Worm (Caenorhabditis elegans): Measurements from ENCODE around the gene mrpl-44.

Gene mrpl-44

DNA sequence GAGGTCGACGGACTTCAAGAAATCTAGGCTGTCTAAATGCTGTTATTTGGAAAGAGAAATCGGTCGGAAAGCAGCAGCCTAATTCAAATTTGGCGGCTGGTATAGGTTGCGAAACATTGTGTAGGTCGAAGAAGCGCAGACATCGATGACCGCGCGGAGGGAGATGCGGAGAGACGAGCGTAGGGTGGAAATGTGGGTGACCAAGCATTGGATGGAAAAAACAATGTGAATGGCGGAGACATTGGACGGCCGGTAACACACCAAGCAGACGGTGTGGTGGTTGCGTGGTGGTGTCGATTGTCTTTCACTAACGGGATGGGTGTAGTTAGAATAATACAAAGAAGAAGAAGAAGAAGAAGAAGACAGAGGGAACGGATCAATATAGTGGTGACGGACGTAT, 23.3 kb upstream of the mrpl-44 start:
- TF ChIP-seq F49E8.2 (tag; optimal IDR thresholded peaks at IDR 0.05; ENCODE audit: insufficient read depth) (no peak), Y53F4B.3 (GFP tag; IDR thresholded peaks at IDR 0.05) (no peak), hmg-1.2 (GFP tag; IDR thresholded peaks at IDR 0.05) (peak; percentile 35; the same call in 1 of the 2 replicates), ztf-6 (GFP tag; IDR thresholded peaks at IDR 0.05) (no peak)

ce11 chrIII:9110914-9111313, 21.7 kb upstream of the mrpl-44 start:
- TF ChIP-seq zfh-2 (GFP tag; conservative IDR thresholded peaks at IDR 0.05): 0 out of 2 replicates have a peak, but pooled peaks have one; percentile 9
- TF ChIP-seq cebp-2 (GFP tag; IDR thresholded peaks at IDR 0.05): peak; percentile 77; the same call in 1 of the 2 replicates
- TF ChIP-seq hmg-1.2 (GFP tag; IDR thresholded peaks at IDR 0.05): peak; percentile 77
- TF ChIP-seq Y79H2A.3 (GFP tag; conservative IDR thresholded peaks at IDR 0.05): 0 out of 2 replicates have a peak, but pooled peaks have one; percentile 36
- peak; percentile 36 for TF ChIP-seq ztf-18 (tag; optimal IDR thresholded peaks at IDR 0.05)
- TF ChIP-seq madf-6 (GFP tag; IDR thresholded peaks at IDR 0.05): peak; percentile 84
- TF ChIP-seq madf-8 (GFP tag; conservative IDR thresholded peaks at IDR 0.05): peak; percentile 29; the same call in 1 of the 2 replicates
- peak; percentile 45 for TF ChIP-seq lin-54 (GFP tag; optimal IDR thresholded peaks at IDR 0.05)
- TF ChIP-seq B0019.2 (GFP tag; conservative IDR thresholded peaks at IDR 0.05): peak; percentile 23; the same call in 1 of the 2 replicates
- peak; percentile 80 for TF ChIP-seq dox-1 (GFP tag; IDR thresholded peaks at IDR 0.05)
- 0 out of 2 replicates have a peak, but pooled peaks have one; percentile 25 for TF ChIP-seq sea-2 (GFP tag; IDR thresholded peaks at IDR 0.05)
- peak; percentile 69 for TF ChIP-seq B0261.1 (tag; optimal IDR thresholded peaks at IDR 0.05)
- peak; percentile 85 for TF ChIP-seq lin-26 (GFP tag; IDR thresholded peaks at IDR 0.05)
- peak; percentile 48 for TF ChIP-seq F33H1.4 (GFP tag; IDR thresholded peaks at IDR 0.05)
- TF ChIP-seq Y56A3A.18 (GFP tag; IDR thresholded peaks at IDR 0.05): peak; percentile 59; the same call in 1 of the 2 replicates
- peak; percentile 80 for TF ChIP-seq egl-44 (GFP tag; IDR thresholded peaks at IDR 0.05)
- TF ChIP-seq madf-3 (GFP tag; IDR thresholded peaks at IDR 0.05): peak; percentile 86
- peak; percentile 59; the same call in 1 of the 2 replicates for TF ChIP-seq ztf-25 (GFP tag; IDR thresholded peaks at IDR 0.05)
- peak; percentile 5 for TF ChIP-seq T26A5.8 (tag; optimal IDR thresholded peaks at IDR 0.05)
- TF ChIP-seq hmg-20 (GFP tag; IDR thresholded peaks at IDR 0.05): 0 out of 2 replicates have a peak, but pooled peaks have one; percentile 51
- TF ChIP-seq tbp1 (GFP tag; optimal IDR thresholded peaks at IDR 0.05): peak; percentile 86
- TF ChIP-seq rcor-1 (GFP tag; IDR thresholded peaks at IDR 0.05): peak; percentile 68
- peak; percentile 3 for TF ChIP-seq athp-1 (tag; optimal IDR thresholded peaks at IDR 0.05)
- 0 out of 2 replicates have a peak, but pooled peaks have one; percentile 25 for TF ChIP-seq F39B2.1 (GFP tag; IDR thresholded peaks at IDR 0.05)
- TF ChIP-seq nhr-120 (GFP tag; IDR thresholded peaks at IDR 0.05): 0 out of 2 replicates have a peak, but pooled peaks have one; percentile 73
- peak; percentile 82; the same call in 1 of the 2 replicates for TF ChIP-seq nfyb-1 (GFP tag; IDR thresholded peaks at IDR 0.05)
- TF ChIP-seq D2030.7 (GFP tag; IDR thresholded peaks at IDR 0.05): peak; percentile 78
- TF ChIP-seq ceh-100 (GFP tag; IDR thresholded peaks at IDR 0.05): peak; percentile 59; the same call in 1 of the 2 replicates
- peak; percentile 41 for TF ChIP-seq ceh-91 (GFP tag; IDR thresholded peaks at IDR 0.05)
- TF ChIP-seq rpc-1 (optimal IDR thresholded peaks at IDR 0.05): peak; percentile 33
- peak; percentile 66 for TF ChIP-seq rpc-1 (tag; optimal IDR thresholded peaks at IDR 0.05)
- peak; percentile 80 for TF ChIP-seq ekl-4 (GFP tag; IDR thresholded peaks at IDR 0.05)
- TF ChIP-seq Y95B8A.8 (GFP tag; IDR thresholded peaks at IDR 0.05): peak; percentile 56; the same call in 1 of the 2 replicates
- TF ChIP-seq hsf-1 (GFP tag; IDR thresholded peaks at IDR 0.05): peak; percentile 68
- TF ChIP-seq nhr-90 (tag; optimal IDR thresholded peaks at IDR 0.05): peak; percentile 1
- peak; percentile 14 for TF ChIP-seq lsl-1 (GFP tag; optimal IDR thresholded peaks at IDR 0.05)
- peak; percentile 64; the same call in 1 of the 2 replicates for TF ChIP-seq B0336.3 (GFP tag; IDR thresholded peaks at IDR 0.05)
- TF ChIP-seq egrh-3 (GFP tag; IDR thresholded peaks at IDR 0.05): peak; percentile 64
- TF ChIP-seq Y53G8AR.9 (GFP tag; conservative IDR thresholded peaks at IDR 0.05): peak; percentile 80
- TF ChIP-seq Y53F4B.3 (GFP tag; IDR thresholded peaks at IDR 0.05): peak; percentile 59
- TF ChIP-seq pbrm-1 (GFP tag; IDR thresholded peaks at IDR 0.05): peak; percentile 69
- peak; percentile 96 for TF ChIP-seq mcd-1 (GFP tag; IDR thresholded peaks at IDR 0.05)
- TF ChIP-seq aptf-3 (GFP tag; IDR thresholded peaks at IDR 0.05): peak; percentile 91

Measured in whole organism, young adult.